Fruit fly (Drosophila melanogaster) whole organism, embryonic: Measurements from ENCODE around the gene kis.

Source experiments
- ATbp ChIP-seq: fragments of 200-800 bp; sonication (Bioruptor generic); optimal IDR thresholded peaks from 2 replicates; lab custom pipeline; 2017; ENCODE audit warnings: missing biosample characterization, mild to moderate bottlenecking, missing genetic modification characterization, missing genetic modification reagents
- B-H1 ChIP-seq: fragments of 200-800 bp; sonication (Bioruptor generic); IDR thresholded peaks from 3 replicates; pipeline ENCODE4 v1.3.6; 2022; ENCODE audit warnings: missing biosample characterization, missing genetic modification characterization
- Bgb ChIP-seq: fragments of 200-800 bp; sonication (Bioruptor generic); IDR thresholded peaks from 2 replicates; pipeline ENCODE4 v1.3.6; 2022; ENCODE audit warnings: missing biosample characterization, missing genetic modification characterization; ENCODE audit not compliant: partially characterized antibody
- CG10209 ChIP-seq: fragments of 200-800 bp; sonication (Bioruptor generic); optimal IDR thresholded peaks from 3 replicates; lab custom pipeline; 2017; ENCODE audit warnings: missing biosample characterization, mild to moderate bottlenecking, missing genetic modification characterization, missing genetic modification reagents
- CG12104 ChIP-seq: fragments of 200-800 bp; sonication (Bioruptor generic); optimal IDR thresholded peaks from 3 replicates; lab custom pipeline; 2016; ENCODE audit warnings: missing biosample characterization, missing genetic modification characterization
- CG16815 ChIP-seq: fragments of 200-800 bp; sonication (Bioruptor generic); optimal IDR thresholded peaks from 3 replicates; lab custom pipeline; 2017; ENCODE audit warnings: missing biosample characterization, mild to moderate bottlenecking, missing genetic modification characterization
- CG2199 ChIP-seq: fragments of 200-800 bp; sonication (Bioruptor generic); IDR thresholded peaks from 3 replicates; pipeline ENCODE4 v1.3.6; 2022; ENCODE audit warnings: missing biosample characterization, missing genetic modification characterization
- CG3163 ChIP-seq: fragments of 200-800 bp; sonication (Bioruptor generic); optimal IDR thresholded peaks from 3 replicates; lab custom pipeline; 2016; ENCODE audit warnings: missing biosample characterization, missing genetic modification characterization
- CG33213 ChIP-seq: fragments of 200-800 bp; sonication (Bioruptor generic); optimal IDR thresholded peaks from 3 replicates; lab custom pipeline; 2016; ENCODE audit warnings: missing biosample characterization, missing genetic modification characterization
- CG34376 ChIP-seq: fragments of 200-800 bp; sonication (Bioruptor generic); optimal IDR thresholded peaks from 2 replicates; lab custom pipeline; 2018; ENCODE audit warnings: missing biosample characterization, mild to moderate bottlenecking, missing genetic modification characterization
- CG3726 ChIP-seq: fragments of 200-800 bp; sonication (Bioruptor generic); IDR thresholded peaks from 3 replicates; pipeline ENCODE4, ENCODE4 v1.3.6; 2022; ENCODE audit warnings: missing biosample characterization, missing genetic modification characterization
- CG3847 ChIP-seq: fragments of 200-800 bp; sonication (Bioruptor generic); IDR thresholded peaks from 2 replicates; pipeline ENCODE4 v1.3.6; 2022; ENCODE audit warnings: missing biosample characterization, missing genetic modification characterization
- CG4617 ChIP-seq: fragments of 200-800 bp; sonication (Bioruptor generic); optimal IDR thresholded peaks from 3 replicates; lab custom pipeline; 2016; ENCODE audit warnings: missing biosample characterization, missing genetic modification characterization, borderline replicate concordance
- CG6175 ChIP-seq: fragments of 200-800 bp; sonication (Bioruptor generic); IDR thresholded peaks from 3 replicates; pipeline ENCODE4 v1.3.6; 2022; ENCODE audit warnings: missing biosample characterization, missing genetic modification characterization
- CG7963 ChIP-seq: fragments of 200-800 bp; sonication (Bioruptor generic); IDR thresholded peaks from 3 replicates; pipeline ENCODE4 v1.3.6; 2022; ENCODE audit warnings: missing biosample characterization, missing genetic modification characterization; ENCODE audit not compliant: partially characterized antibody
- CG9797 ChIP-seq: fragments of 200-800 bp; sonication (Bioruptor generic); optimal IDR thresholded peaks from 3 replicates; lab custom pipeline; 2018; ENCODE audit warnings: missing biosample characterization, mild to moderate bottlenecking, missing genetic modification characterization
- CG9876 ChIP-seq: fragments of 200-800 bp; sonication (Bioruptor generic); optimal IDR thresholded peaks from 2 replicates; lab custom pipeline; 2016; ENCODE audit warnings: missing biosample characterization, missing genetic modification characterization
- Doc2 ChIP-seq: fragments of 200-800 bp; sonication (Bioruptor generic); IDR thresholded peaks from 2 replicates; pipeline ENCODE4 v1.3.6; 2022; ENCODE audit warnings: missing biosample characterization, missing genetic modification characterization
- Hr51 ChIP-seq, 2 experiments: fragments of 200-800 bp; sonication (Bioruptor generic); optimal IDR thresholded peaks; 2 replicates in 1 of 2; 3 replicates in 1 of 2; lab custom pipeline; 2016 to 2018; ENCODE audit warnings: missing biosample characterization in 2 of 2, missing genetic modification characterization in 2 of 2, mild to moderate bottlenecking in 1 of 2, moderate library complexity in 1 of 2
- MTF-1 ChIP-seq: fragments of 200-800 bp; sonication (Bioruptor generic); optimal IDR thresholded peaks from 2 replicates; lab custom pipeline; 2018; ENCODE audit warnings: missing biosample characterization, mild to moderate bottlenecking, missing genetic modification characterization, borderline replicate concordance
- Mad ChIP-seq: fragments of 200-800 bp; sonication (Bioruptor generic); optimal IDR thresholded peaks from 2 replicates; lab custom pipeline; 2016; ENCODE audit warnings: missing biosample characterization, missing genetic modification characterization
- Med ChIP-seq: fragments of 200-800 bp; sonication (Bioruptor generic); peaks from one replicate; lab custom pipeline; 2016; ENCODE audit warnings: missing biosample characterization, missing genetic modification characterization, mild to moderate bottlenecking, inconsistent platforms, moderate library complexity
- NK7.1 ChIP-seq: fragments of 200-800 bp; sonication (Bioruptor generic); optimal IDR thresholded peaks from 3 replicates; lab custom pipeline; 2016; ENCODE audit warnings: missing biosample characterization, missing genetic modification characterization
- Nf-YB ChIP-seq: fragments of 200-800 bp; sonication (Bioruptor generic); optimal IDR thresholded peaks from 3 replicates; lab custom pipeline; 2019; ENCODE audit warnings: missing biosample characterization, mild to moderate bottlenecking, missing genetic modification characterization, moderate library complexity
- Nf-YC ChIP-seq: fragments of 200-800 bp; optimal IDR thresholded peaks from 3 replicates; lab custom pipeline; 2019; ENCODE audit warnings: missing biosample characterization, mild to moderate bottlenecking, missing genetic modification characterization, moderate library complexity
- Opbp ChIP-seq: fragments of 200-800 bp; sonication (Bioruptor generic); IDR thresholded peaks from 3 replicates; pipeline ENCODE4 v1.3.6; 2022; ENCODE audit warnings: missing biosample characterization, missing genetic modification characterization; ENCODE audit not compliant: partially characterized antibody
- ase ChIP-seq: fragments of 200-800 bp; sonication (Bioruptor generic); IDR thresholded peaks from 3 replicates; pipeline ENCODE4 v1.3.6; 2022; ENCODE audit warnings: missing biosample characterization, missing genetic modification characterization
- danr ChIP-seq: fragments of 200-800 bp; sonication (Bioruptor generic); IDR thresholded peaks from 2 replicates; pipeline ENCODE4 v1.3.6; 2022; ENCODE audit warnings: missing biosample characterization, missing genetic modification characterization
- ems ChIP-seq: fragments of 200-800 bp; sonication (Bioruptor generic); optimal IDR thresholded peaks from 3 replicates; lab custom pipeline; 2016; ENCODE audit warnings: missing biosample characterization, missing genetic modification characterization
- eyg ChIP-seq: fragments of 200-800 bp; sonication (Bioruptor generic); optimal IDR thresholded peaks from 3 replicates; lab custom pipeline; 2016; ENCODE audit warnings: missing biosample characterization, missing genetic modification characterization
- fd102C ChIP-seq: fragments of 200-800 bp; sonication (Bioruptor generic); optimal IDR thresholded peaks from 2 replicates; lab custom pipeline; 2018; ENCODE audit warnings: missing biosample characterization, mild to moderate bottlenecking, missing genetic modification characterization, moderate library complexity
- fd64A ChIP-seq: fragments of 200-800 bp; sonication (Bioruptor generic); optimal IDR thresholded peaks from 3 replicates; lab custom pipeline; 2018; ENCODE audit warnings: missing biosample characterization, mild to moderate bottlenecking, missing genetic modification characterization
- gce ChIP-seq: fragments of 200-800 bp; sonication (Bioruptor generic); IDR thresholded peaks from 3 replicates; pipeline ENCODE4 v1.3.6; 2022; ENCODE audit warnings: missing biosample characterization, missing genetic modification characterization
- gfzf ChIP-seq: fragments of 200-800 bp; sonication (Bioruptor generic); optimal IDR thresholded peaks from 2 replicates; lab custom pipeline; 2016; ENCODE audit warnings: missing biosample characterization, mild to moderate bottlenecking, missing genetic modification characterization, moderate library complexity
- hkb ChIP-seq, 2 experiments: fragments of 200-800 bp in 1 of 2; fragments of >200 bp in 1 of 2; sonication (Bioruptor generic) in 1 of 2; IDR thresholded peaks in 1 of 2; optimal IDR thresholded peaks in 1 of 2; 2 replicates each; pipeline versions ENCODE4 v1.3.6 to Lab custom; 2017 to 2022; ENCODE audit warnings: missing biosample characterization in 1 of 2, missing genetic modification characterization in 1 of 2
- ken ChIP-seq: fragments of 200-800 bp; sonication (Bioruptor generic); IDR thresholded peaks from 3 replicates; pipeline ENCODE4 v1.3.6; 2022; ENCODE audit warnings: missing biosample characterization, missing genetic modification characterization
- kni ChIP-seq: fragments of 200-800 bp; sonication (Bioruptor generic); optimal IDR thresholded peaks from 3 replicates; lab custom pipeline; 2017; ENCODE audit warnings: mild to moderate bottlenecking, missing biosample characterization, missing genetic modification reagents, missing genetic modification characterization
- lab ChIP-seq: fragments of 200-800 bp; sonication (Bioruptor generic); optimal IDR thresholded peaks from 3 replicates; lab custom pipeline; 2017; ENCODE audit warnings: missing biosample characterization, missing genetic modification characterization, mild to moderate bottlenecking, moderate library complexity, missing genetic modification reagents
- lov ChIP-seq, 2 experiments: fragments of 200-800 bp in 1 of 2; fragments of >200 bp in 1 of 2; sonication (Bioruptor generic) in 1 of 2; IDR thresholded peaks in 1 of 2; optimal IDR thresholded peaks in 1 of 2; 2 replicates in 1 of 2; 3 replicates in 1 of 2; pipeline versions ENCODE4 v1.3.6 to Lab custom; 2017 to 2022; ENCODE audit warnings: missing biosample characterization in 1 of 2, missing genetic modification characterization in 1 of 2
- nmo ChIP-seq: fragments of 200-800 bp; sonication (Bioruptor generic); optimal IDR thresholded peaks from 2 replicates; lab custom pipeline; 2018; ENCODE audit warnings: missing biosample characterization, mild to moderate bottlenecking, missing genetic modification characterization, moderate library complexity
- pan ChIP-seq, 4 experiments: fragments of >200 bp in 3 of 4; fragments of 200-800 bp in 1 of 4; sonication (Bioruptor generic) in 1 of 4; optimal IDR thresholded peaks in 3 of 4; IDR thresholded peaks in 1 of 4; 2 replicates each; pipeline versions ENCODE4 v1.3.6 to Lab custom; 2017 to 2022; ENCODE audit warnings: missing biosample characterization in 2 of 4, missing genetic modification characterization in 2 of 4, mixed read lengths in 1 of 4
- psq ChIP-seq: fragments of 200-800 bp; sonication (Bioruptor generic); optimal IDR thresholded peaks from 2 replicates; lab custom pipeline; 2017; ENCODE audit warnings: missing biosample characterization, missing genetic modification characterization
- salm ChIP-seq: fragments of 200-800 bp; sonication (Bioruptor generic); optimal IDR thresholded peaks from 2 replicates; lab custom pipeline; 2018; ENCODE audit warnings: missing biosample characterization, mild to moderate bottlenecking, missing genetic modification characterization
- shn ChIP-seq: fragments of 200-800 bp; sonication (Bioruptor generic); optimal IDR thresholded peaks from 3 replicates; lab custom pipeline; 2016; ENCODE audit warnings: missing biosample characterization, missing genetic modification characterization
- sim ChIP-seq: fragments of 200-800 bp; sonication (Bioruptor generic); IDR thresholded peaks from 2 replicates; pipeline ENCODE4 v1.3.6; 2022; ENCODE audit warnings: missing biosample characterization, missing genetic modification characterization
- toy ChIP-seq: fragments of 200-800 bp; sonication (Bioruptor generic); IDR thresholded peaks from 2 replicates; pipeline ENCODE4 v1.3.6; 2022; ENCODE audit warnings: missing biosample characterization, missing genetic modification characterization
- wor ChIP-seq: fragments of 200-800 bp; sonication (Bioruptor generic); IDR thresholded peaks from 2 replicates; pipeline ENCODE4 v1.3.6; 2022; ENCODE audit warnings: missing biosample characterization, missing genetic modification characterization

The kis gene

DNA sequence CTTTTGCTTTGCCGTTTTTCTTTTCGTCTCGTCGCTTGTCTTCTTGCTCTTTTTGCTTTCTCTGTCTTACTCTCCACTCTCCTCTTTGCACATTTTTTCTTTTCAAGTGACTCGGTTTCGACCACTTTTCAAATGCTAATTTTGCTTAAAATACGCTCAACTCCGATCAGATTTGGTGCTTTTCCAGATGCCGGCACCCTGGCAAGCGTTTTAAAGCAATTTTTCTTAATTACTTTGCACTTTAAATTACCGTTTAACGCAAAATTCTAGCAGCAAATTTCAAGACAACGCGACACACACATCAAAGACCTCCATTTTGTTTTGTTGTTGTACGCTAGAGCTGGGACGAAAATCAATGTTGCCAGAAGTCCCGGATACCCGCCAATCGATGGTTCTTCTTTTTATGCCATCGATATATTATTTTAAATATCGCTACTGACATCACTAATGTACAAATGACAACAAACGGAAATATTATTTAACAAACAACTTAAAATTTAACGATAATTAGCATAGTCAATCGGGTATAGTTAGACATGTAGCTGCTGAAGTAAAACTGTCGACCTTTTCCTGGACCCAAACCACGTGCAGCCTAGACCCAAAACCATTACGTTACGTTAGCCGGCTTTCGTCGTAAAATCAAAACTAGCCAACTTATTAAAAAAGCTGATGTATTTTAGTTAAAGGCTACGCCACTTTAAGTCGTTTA, at the start of gene kis (continued):
- TF ChIP-seq CG7963 (GFP tag; lab: Robert Waterston, UW), result peak; percentile 83
- TF ChIP-seq gce, result no peak
- peak; percentile 74 for TF ChIP-seq nmo (GFP tag; lab: Kevin White, UChicago)
- TF ChIP-seq sim (GFP tag; lab: Robert Waterston, UW), result no peak
- TF ChIP-seq ken (GFP tag; lab: Robert Waterston, UW), result no peak
- TF ChIP-seq MTF-1 (GFP tag; lab: Kevin White, UChicago), result no peak
- peak; percentile 27 for TF ChIP-seq kni (GFP tag; lab: Kevin White, UChicago)
- no peak for TF ChIP-seq fd102C (GFP tag; lab: Kevin White, UChicago)
- TF ChIP-seq CG34376 (GFP tag; lab: Kevin White, UChicago), result peak; percentile 47
- no peak for TF ChIP-seq pan (optimal IDR thresholded peaks at IDR 0.05; lab: Kevin White, UChicago)
- no peak for TF ChIP-seq pan (GFP tag; optimal IDR thresholded peaks at IDR 0.05 in 1 of 2, IDR thresholded peaks at IDR 0.05 in 1 of 2)
- TF ChIP-seq Doc2 (GFP tag; lab: Robert Waterston, UW), result no peak
- TF ChIP-seq ems (GFP tag; lab: Kevin White, UChicago), result no peak
- TF ChIP-seq lov (optimal IDR thresholded peaks at IDR 0.05; lab: Kevin White, UChicago), result no peak
- TF ChIP-seq lov (GFP tag; IDR thresholded peaks at IDR 0.05; lab: Robert Waterston, UW), result 0 out of 3 replicates have a peak, but pooled peaks have one; percentile 48
- TF ChIP-seq CG2199 (GFP tag; lab: Robert Waterston, UW), result no peak
- TF ChIP-seq psq (GFP tag; lab: Kevin White, UChicago), result peak; percentile 80
- peak; percentile 97 for TF ChIP-seq Opbp (GFP tag; lab: Robert Waterston, UW)
- no peak for TF ChIP-seq CG6175 (GFP tag; lab: Robert Waterston, UW)
- TF ChIP-seq CG3847 (GFP tag; lab: Robert Waterston, UW), result peak; percentile 61
- TF ChIP-seq Med (GFP tag; lab: Kevin White, UChicago), result peak; percentile 91
- peak; percentile 43 for TF ChIP-seq Mad (GFP tag; lab: Kevin White, UChicago)
- no peak for TF ChIP-seq CG12104 (GFP tag; lab: Kevin White, UChicago)
- peak; percentile 28 for TF ChIP-seq Nf-YB
- TF ChIP-seq lab, result peak; percentile 66
- TF ChIP-seq CG16815 (GFP tag; lab: Kevin White, UChicago), result no peak
- peak; percentile 43 for TF ChIP-seq CG3163 (GFP tag; lab: Kevin White, UChicago)
- TF ChIP-seq CG9876 (GFP tag; lab: Kevin White, UChicago), result no peak
- TF ChIP-seq salm (tag; lab: Kevin White, UChicago), result peak; percentile 32
- no peak for TF ChIP-seq ATbp
- peak; percentile 54 for TF ChIP-seq CG33213 (GFP tag; lab: Kevin White, UChicago)
- peak; percentile 69 for TF ChIP-seq CG9797 (GFP tag; lab: Kevin White, UChicago)
- no peak for TF ChIP-seq B-H1 (GFP tag; lab: Robert Waterston, UW)
- peak; percentile 54 for TF ChIP-seq gfzf (GFP tag; lab: Kevin White, UChicago)
- TF ChIP-seq CG4617, result peak; percentile 84
- TF ChIP-seq CG3726 (GFP tag; lab: Robert Waterston, UW), result no peak
- TF ChIP-seq Hr51 (GFP tag; optimal IDR thresholded peaks at IDR 0.05; lab: Kevin White, UChicago), result peak; percentile 33 to 41
- peak; percentile 43 for TF ChIP-seq hkb (optimal IDR thresholded peaks at IDR 0.05; lab: Kevin White, UChicago)
- 0 out of 2 replicates have a peak, but pooled peaks have one; percentile 33 for TF ChIP-seq hkb (GFP tag; IDR thresholded peaks at IDR 0.05; lab: Robert Waterston, UW)
- peak; percentile 96 for TF ChIP-seq Bgb (GFP tag; lab: Robert Waterston, UW)
- TF ChIP-seq fd64A, result no peak
- no peak for TF ChIP-seq danr (GFP tag; lab: Robert Waterston, UW)
- no peak for TF ChIP-seq toy
- peak; percentile 50 for TF ChIP-seq eyg
- TF ChIP-seq wor (GFP tag; lab: Robert Waterston, UW), result no peak
- no peak for TF ChIP-seq ase (GFP tag; lab: Robert Waterston, UW)
- TF ChIP-seq shn (GFP tag; lab: Kevin White, UChicago), result peak; percentile 31
- TF ChIP-seq NK7.1 (GFP tag; lab: Kevin White, UChicago), result peak; percentile 3
- peak; percentile 60 for TF ChIP-seq Nf-YC (tag; lab: Kevin White, UChicago)
- TF ChIP-seq CG10209 (GFP tag; lab: Kevin White, UChicago), result peak; percentile 29
